Fruit fly (Drosophila melanogaster) whole organism, pupa: ENCODE data around the gene Lst8.

Source experiments
- CG10348 ChIP-seq: fragments of 200-800 bp; sonication (Bioruptor generic); IDR thresholded peaks from 2 replicates; pipeline ENCODE4 v1.3.6; 2022; ENCODE audit warnings: missing biosample characterization, missing genetic modification characterization
- CG12605 ChIP-seq: fragments of 200-800 bp; sonication (Bioruptor generic); IDR thresholded peaks from 2 replicates; pipeline ENCODE4 v1.3.6; 2022; ENCODE audit warnings: missing biosample characterization, missing genetic modification characterization
- CG13204 ChIP-seq: fragments of 200-800 bp; sonication (Bioruptor generic); optimal IDR thresholded peaks from 2 replicates; lab custom pipeline; 2018; ENCODE audit warnings: missing biosample characterization, mild to moderate bottlenecking, missing genetic modification characterization, moderate library complexity
- CG14655 ChIP-seq: fragments of 200-800 bp; sonication (Bioruptor generic); optimal IDR thresholded peaks from 3 replicates; lab custom pipeline; 2017; ENCODE audit warnings: mild to moderate bottlenecking, missing biosample characterization, missing genetic modification reagents, missing genetic modification characterization
- CG15710 ChIP-seq: fragments of 200-800 bp; sonication (Bioruptor generic); optimal IDR thresholded peaks from 2 replicates; lab custom pipeline; 2018; ENCODE audit warnings: missing biosample characterization, mild to moderate bottlenecking, missing genetic modification characterization, moderate library complexity
- CG17806 ChIP-seq: fragments of 200-800 bp; sonication (Bioruptor generic); optimal IDR thresholded peaks from 2 replicates; lab custom pipeline; 2018; ENCODE audit warnings: missing biosample characterization, mild to moderate bottlenecking, missing genetic modification characterization, moderate library complexity
- CG32121 ChIP-seq: fragments of 200-800 bp; sonication (Bioruptor generic); IDR thresholded peaks from 2 replicates; pipeline ENCODE4 v1.3.6; 2022; ENCODE audit warnings: missing biosample characterization, missing genetic modification characterization
- CG34367 ChIP-seq: fragments of 200-800 bp; sonication (Bioruptor generic); optimal IDR thresholded peaks from 2 replicates; lab custom pipeline; 2018; ENCODE audit warnings: missing biosample characterization, mild to moderate bottlenecking, missing genetic modification characterization
- CG4496 ChIP-seq: fragments of 200-800 bp; sonication (Bioruptor generic); IDR thresholded peaks from 3 replicates; pipeline ENCODE4 v1.3.6; 2022; ENCODE audit warnings: missing biosample characterization, missing genetic modification characterization
- CG8159 ChIP-seq: fragments of 200-800 bp; sonication (Bioruptor generic); optimal IDR thresholded peaks from 3 replicates; lab custom pipeline; 2018; ENCODE audit warnings: missing biosample characterization, mild to moderate bottlenecking, missing genetic modification characterization, moderate library complexity
- CG8301 ChIP-seq: fragments of 200-800 bp; sonication (Bioruptor generic); optimal IDR thresholded peaks from 2 replicates; lab custom pipeline; 2018; ENCODE audit warnings: missing biosample characterization, mild to moderate bottlenecking, missing genetic modification characterization
- CG9948 ChIP-seq: fragments of 200-800 bp; sonication (Bioruptor generic); optimal IDR thresholded peaks from 2 replicates; lab custom pipeline; 2018; ENCODE audit warnings: missing biosample characterization, mild to moderate bottlenecking, missing genetic modification characterization, moderate library complexity
- D1 ChIP-seq: fragments of 200-800 bp; sonication (Bioruptor generic); optimal IDR thresholded peaks from 2 replicates; lab custom pipeline; 2018; ENCODE audit warnings: missing biosample characterization, mild to moderate bottlenecking, missing genetic modification characterization, moderate library complexity
- EcR ChIP-seq: fragments of 200-800 bp; sonication (Bioruptor generic); optimal IDR thresholded peaks from 3 replicates; lab custom pipeline; 2019; ENCODE audit warnings: missing biosample characterization, missing genetic modification characterization, mild to moderate bottlenecking, moderate library complexity, missing genetic modification reagents
- Ets98B ChIP-seq: fragments of 200-800 bp; sonication (Bioruptor generic); IDR thresholded peaks from 2 replicates; pipeline ENCODE4 v1.3.6; 2022; ENCODE audit warnings: missing biosample characterization, missing genetic modification characterization
- Pif1A ChIP-seq: fragments of 200-800 bp; sonication (Bioruptor generic); optimal IDR thresholded peaks from 3 replicates; lab custom pipeline; 2016; ENCODE audit warnings: missing biosample characterization, missing genetic modification characterization
- Pif1B ChIP-seq: fragments of 200-800 bp; sonication (Bioruptor generic); optimal IDR thresholded peaks from 3 replicates; lab custom pipeline; 2016; ENCODE audit warnings: missing biosample characterization, missing genetic modification characterization
- Snoo ChIP-seq: fragments of 200-800 bp; sonication (Bioruptor generic); optimal IDR thresholded peaks from 3 replicates; lab custom pipeline; 2017; ENCODE audit warnings: missing biosample characterization, mild to moderate bottlenecking, missing genetic modification characterization, inconsistent platforms
- fd96Ca ChIP-seq: fragments of 200-800 bp; sonication (Bioruptor generic); IDR thresholded peaks from 3 replicates; pipeline ENCODE4 v1.3.6; 2022; ENCODE audit warnings: missing biosample characterization, missing genetic modification characterization
- gl ChIP-seq: fragments of 200-800 bp; sonication (Bioruptor generic); optimal IDR thresholded peaks from 2 replicates; lab custom pipeline; 2018; ENCODE audit warnings: missing biosample characterization, mild to moderate bottlenecking, missing genetic modification characterization
- rn ChIP-seq: fragments of 200-800 bp; sonication (Bioruptor generic); IDR thresholded peaks from 2 replicates; pipeline ENCODE4 v1.3.6; 2022; ENCODE audit warnings: missing biosample characterization, missing genetic modification characterization

The Lst8 gene

dm6 chrX:9600818-9601732 lies 4.7 kb downstream of the Lst8 start, which contains the start of gene Gga:
TSS of gene Gga (plus strand) at chrX:9601030.
- TF ChIP-seq CG34367: no peak
- no peak for TF ChIP-seq Ets98B (GFP tag; lab: Robert Waterston, UW)
- 0 out of 3 replicates have a peak, but pooled peaks have one; percentile 18 for TF ChIP-seq CG4496
- TF ChIP-seq fd96Ca (GFP tag; lab: Robert Waterston, UW): 0 out of 3 replicates have a peak, but pooled peaks have one; percentile 10
- TF ChIP-seq Snoo (tag; lab: Kevin White, UChicago): no peak
- no peak for TF ChIP-seq CG8301 (tag; lab: Kevin White, UChicago)
- peak; percentile 41; the same call in 1 of the 2 replicates for TF ChIP-seq CG32121 (GFP tag; lab: Robert Waterston, UW)
- TF ChIP-seq D1: no peak

- TF ChIP-seq EcR (GFP tag; lab: Kevin White, UChicago) (no peak), CG4496 (peak; percentile 51; the same call in 1 of the 3 replicates), D1 (no peak), CG8301 (tag; lab: Kevin White, UChicago) (peak; percentile 72), fd96Ca (GFP tag; lab: Robert Waterston, UW) (peak; percentile 60; the same call in 2 of the 3 replicates), CG14655 (GFP tag; lab: Kevin White, UChicago) (no peak), CG10348 (no peak), CG32121 (GFP tag; lab: Robert Waterston, UW) (peak; percentile 46; the same call in 1 of the 2 replicates), CG17806 (tag; lab: Kevin White, UChicago) (peak; percentile 61), CG34367 (peak; percentile 59), CG8159 (tag; lab: Kevin White, UChicago) (peak; percentile 79), Snoo (tag; lab: Kevin White, UChicago) (peak; percentile 62), rn (no peak), Ets98B (GFP tag; lab: Robert Waterston, UW) (peak; percentile 61; the same call in 1 of the 2 replicates), CG15710 (tag; lab: Kevin White, UChicago) (peak; percentile 66), CG12605 (GFP tag; lab: Robert Waterston, UW) (peak; percentile 81), Pif1B (GFP tag; lab: Kevin White, UChicago) (peak; percentile 72), gl (tag; lab: Kevin White, UChicago) (peak; percentile 15), Pif1A (no peak), CG9948 (tag; lab: Kevin White, UChicago) (peak; percentile 69), CG13204 (GFP tag; lab: Kevin White, UChicago) (no peak)
Observed at dm6 chrX:9600083-9600817, 5.5 kb downstream of the Lst8 start.

dm6 chrX:9599158-9600082 lies 6.3 kb downstream of the Lst8 start:
- peak; percentile 63 for TF ChIP-seq EcR (GFP tag; lab: Kevin White, UChicago)
- TF ChIP-seq CG4496: no peak; the same call in 2 of the 3 replicates
- no peak for TF ChIP-seq Pif1A

dm6 chrX:9598106-9598505 lies 7.7 kb downstream of the Lst8 start:
- no peak for TF ChIP-seq EcR (GFP tag; lab: Kevin White, UChicago)
- TF ChIP-seq Ets98B (GFP tag; lab: Robert Waterston, UW): no peak
- TF ChIP-seq Pif1A: no peak
- TF ChIP-seq CG17806 (tag; lab: Kevin White, UChicago): no peak
- TF ChIP-seq CG12605 (GFP tag; lab: Robert Waterston, UW): no peak
- TF ChIP-seq CG9948 (tag; lab: Kevin White, UChicago): no peak
- TF ChIP-seq Snoo (tag; lab: Kevin White, UChicago): no peak
- TF ChIP-seq CG8159 (tag; lab: Kevin White, UChicago): no peak
- no peak for TF ChIP-seq CG4496
- no peak for TF ChIP-seq D1
- TF ChIP-seq fd96Ca (GFP tag; lab: Robert Waterston, UW): no peak
- no peak for TF ChIP-seq CG8301 (tag; lab: Kevin White, UChicago)
- no peak for TF ChIP-seq CG14655 (GFP tag; lab: Kevin White, UChicago)
- TF ChIP-seq CG10348: no peak
- TF ChIP-seq CG34367: no peak

dm6 chrX:9595312-9595931 lies 10.3 kb downstream of the Lst8 start:
- no peak for TF ChIP-seq Pif1A
- no peak for TF ChIP-seq CG13204 (GFP tag; lab: Kevin White, UChicago)
- no peak for TF ChIP-seq Pif1B (GFP tag; lab: Kevin White, UChicago)
- no peak for TF ChIP-seq CG12605 (GFP tag; lab: Robert Waterston, UW)
- no peak for TF ChIP-seq rn
- TF ChIP-seq CG9948 (tag; lab: Kevin White, UChicago): no peak
- no peak for TF ChIP-seq D1
- no peak for TF ChIP-seq CG8159 (tag; lab: Kevin White, UChicago)
- no peak for TF ChIP-seq CG8301 (tag; lab: Kevin White, UChicago)
- TF ChIP-seq Snoo (tag; lab: Kevin White, UChicago): no peak
- no peak for TF ChIP-seq CG14655 (GFP tag; lab: Kevin White, UChicago)
- TF ChIP-seq CG4496: no peak
- TF ChIP-seq CG15710 (tag; lab: Kevin White, UChicago): no peak
- no peak for TF ChIP-seq Ets98B (GFP tag; lab: Robert Waterston, UW)
- TF ChIP-seq gl (tag; lab: Kevin White, UChicago): no peak
